Fruit fly (Drosophila melanogaster): ENCODE results near the gene cyst.

dm6 chr2L:19518636-19519086 is 10.1 kb upstream of the cyst start, which contains the start of gene CG10132:
- no peak for TF ChIP-seq HLH106 (tag; optimal IDR thresholded peaks at IDR 0.05)
- TF ChIP-seq fru (GFP tag; optimal IDR thresholded peaks at IDR 0.05), result no peak
- TF ChIP-seq foxo (GFP tag; optimal IDR thresholded peaks at IDR 0.05), result no peak
- no peak for TF ChIP-seq psq (GFP tag; optimal IDR thresholded peaks at IDR 0.05)
- no peak for TF ChIP-seq Vsx2 (GFP tag; optimal IDR thresholded peaks at IDR 0.05; ENCODE audit: partially characterized antibody)
- no peak for TF ChIP-seq lola (GFP tag; optimal IDR thresholded peaks at IDR 0.05)
- no peak for TF ChIP-seq h (GFP tag; optimal IDR thresholded peaks at IDR 0.05)
- TF ChIP-seq Dfd (GFP tag; optimal IDR thresholded peaks at IDR 0.05), result no peak
- no peak for TF ChIP-seq rgr (GFP tag; optimal IDR thresholded peaks at IDR 0.05)
- no peak for TF ChIP-seq Rel (GFP tag; optimal IDR thresholded peaks at IDR 0.05)
- TF ChIP-seq Rel (tag; optimal IDR thresholded peaks at IDR 0.05), result no peak
- TF ChIP-seq usp (GFP tag; optimal IDR thresholded peaks at IDR 0.05), result no peak
- TF ChIP-seq Hnf4 (GFP tag; optimal IDR thresholded peaks at IDR 0.05), result no peak
- TF ChIP-seq pan (optimal IDR thresholded peaks at IDR 0.05), result no peak

Measured in whole organism, wandering third instar larva.